Worm (Caenorhabditis elegans): ENCODE measurements around the gene Y38H6A.1.
"Not testable (repeated sequence)": the region's sequence is repeated elsewhere in the genome, so short reads cannot be mapped to it uniquely, and the experiment has no call there.

DNA sequence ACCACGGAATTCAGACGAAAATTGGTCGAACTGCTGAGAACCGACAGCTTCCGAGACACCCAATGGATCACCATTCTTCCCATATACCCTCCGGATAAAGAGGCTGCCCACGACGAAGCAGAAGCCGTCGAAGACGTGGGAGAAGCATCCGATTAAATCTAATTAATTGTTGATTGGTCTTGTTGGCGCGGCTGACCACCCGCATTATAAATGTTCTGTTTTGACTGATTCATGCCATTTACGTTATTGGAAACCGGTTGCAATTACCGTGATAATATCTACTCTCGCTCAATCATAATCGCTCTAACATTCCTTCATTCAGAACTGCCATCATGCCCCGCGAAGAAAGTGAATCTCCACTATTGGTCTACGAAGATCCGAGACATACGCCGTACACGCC, 22.2 kb upstream of the Y38H6A.1 start, which contains the start of gene ZC15.3:
- not testable (repeated sequence) for TF ChIP-seq pha-4 (tag; optimal IDR thresholded peaks at IDR 0.05); attf-3 (GFP tag; conservative IDR thresholded peaks at IDR 0.05); F23B12.7 (tag; optimal IDR thresholded peaks at IDR 0.05; ENCODE audit: insufficient read depth); ama-1 (optimal IDR thresholded peaks at IDR 0.05); ama-1 (GFP tag; optimal IDR thresholded peaks at IDR 0.05)

Measured in whole organism, young adult.